Worm (Caenorhabditis elegans): ENCODE measurements around the gene C56C10.4.

DNA sequence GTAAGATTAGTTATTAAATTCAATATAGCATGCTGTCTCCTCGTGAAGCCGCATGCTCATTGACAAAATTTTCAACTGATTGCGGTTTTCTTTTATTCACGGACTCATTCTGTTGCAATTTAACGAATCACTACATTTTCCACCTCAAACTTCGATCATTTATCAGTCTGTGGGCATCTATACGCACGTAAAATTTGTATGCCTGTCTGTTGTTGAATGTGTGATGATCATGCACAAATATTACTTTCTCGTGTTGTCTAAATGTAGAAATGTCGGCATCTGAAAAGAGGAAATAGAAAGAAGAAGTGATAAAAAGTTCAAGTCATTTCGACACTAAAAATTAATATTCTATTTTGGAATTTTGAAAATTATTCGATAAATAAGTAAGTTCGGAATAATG is 29.7 kb downstream of the C56C10.4 start:
- TF ChIP-seq W03F9.2 (tag; optimal IDR thresholded peaks at IDR 0.05) = no peak
- no peak for TF ChIP-seq him-1 (tag; optimal IDR thresholded peaks at IDR 0.05)
- TF ChIP-seq dao-5 (tag; optimal IDR thresholded peaks at IDR 0.05) = no peak
